Worm (Caenorhabditis elegans) whole organism, L1 larva: ENCODE measurements around the gene ugt-5.

Source experiments
- ceh-82 ChIP-seq, 3 experiments: fragments of 150-350 bp in 1 of 3; sonication (generic microtip) in 2 of 3; optimal IDR thresholded peaks; 2 replicates each; lab custom pipeline; 2014 to 2017; ENCODE audit warnings: missing biosample characterization in 3 of 3, missing genetic modification characterization in 3 of 3
- jun-1 ChIP-seq: fragments of 150-350 bp; optimal IDR thresholded peaks from 2 replicates; lab custom pipeline; 2014; ENCODE audit warnings: missing biosample characterization, missing genetic modification reagents, missing genetic modification characterization
- lsy-2 ChIP-seq, 2 experiments: fragments of 150-350 bp; optimal IDR thresholded peaks; 2 replicates each; lab custom pipeline; 2014; ENCODE audit warnings: missing biosample characterization in 2 of 2, missing genetic modification characterization in 2 of 2
- nhr-11 ChIP-seq: fragments of 150-350 bp; optimal IDR thresholded peaks from 2 replicates; lab custom pipeline; 2014; ENCODE audit warnings: missing biosample characterization, missing genetic modification characterization
- nhr-12 ChIP-seq: sonication (generic microtip); optimal IDR thresholded peaks from 2 replicates; lab custom pipeline; 2017; ENCODE audit warnings: missing biosample characterization, missing genetic modification characterization
- pqm-1 ChIP-seq: sonication (generic microtip); optimal IDR thresholded peaks from 3 replicates; lab custom pipeline; 2017; ENCODE audit warnings: missing biosample characterization, missing genetic modification characterization
- zag-1 ChIP-seq: fragments of 150-350 bp; optimal IDR thresholded peaks from 2 replicates; lab custom pipeline; 2014; ENCODE audit warnings: missing biosample characterization, missing genetic modification characterization

DNA sequence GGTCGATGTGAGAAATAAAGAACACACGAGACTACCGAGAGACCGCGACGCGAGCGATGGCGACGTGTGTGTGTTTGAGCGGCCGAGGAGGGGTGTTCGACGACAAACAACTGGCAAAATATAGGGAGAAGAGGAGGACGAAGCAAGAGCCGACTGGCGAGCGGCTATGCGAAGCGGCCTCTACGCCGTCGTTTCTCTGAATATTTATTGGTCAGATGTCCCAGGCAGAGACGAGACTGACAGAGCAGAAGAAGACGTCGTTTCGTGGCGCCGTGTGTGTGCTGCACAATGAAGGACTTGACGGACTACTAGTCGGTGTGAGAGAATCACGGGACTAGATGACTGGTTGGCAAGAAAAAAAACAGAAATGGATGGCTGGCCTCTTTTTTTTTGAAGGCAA, 26.4 kb upstream of the ugt-5 start:
- TF ChIP-seq nhr-12 (tag; lab: Kevin White, UChicago) (no peak), zag-1 (tag; lab: Kevin White, UChicago) (no peak), lsy-2 (tag; optimal IDR thresholded peaks at IDR 0.05; lab: Kevin White, UChicago) (peak in 1 of 2 experiments; percentile 36), nhr-11 (tag; lab: Kevin White, UChicago) (no peak), jun-1 (no peak), pqm-1 (tag; lab: Kevin White, UChicago) (no peak), ceh-82 (tag; optimal IDR thresholded peaks at IDR 0.05; lab: Kevin White, UChicago) (peak in 1 of 3 experiments; percentile 52)
